Worm (Caenorhabditis elegans) whole organism, L1 larva: Measurements from ENCODE around the gene F01G12.18.

ENCODE experiments used
- ama-1 ChIP-seq: fragments of 150-350 bp; optimal IDR thresholded peaks from 2 replicates; lab custom pipeline; 2014
- dpl-1 ChIP-seq, 3 experiments: fragments of 150-350 bp in 2 of 3; sonication (generic microtip) in 1 of 3; optimal IDR thresholded peaks; 2 replicates each; lab custom pipeline; 2014 to 2017; ENCODE audit warnings: missing biosample characterization in 3 of 3, missing genetic modification characterization in 3 of 3, missing genetic modification reagents in 3 of 3
- fkh-10 ChIP-seq: sonication (generic microtip); optimal IDR thresholded peaks from 2 replicates; lab custom pipeline; 2017; ENCODE audit warnings: missing biosample characterization, missing genetic modification reagents, missing genetic modification characterization
- jun-1 ChIP-seq: fragments of 150-350 bp; optimal IDR thresholded peaks from 2 replicates; lab custom pipeline; 2014; ENCODE audit warnings: missing biosample characterization, missing genetic modification reagents, missing genetic modification characterization
- nhr-28 ChIP-seq: fragments of 150-350 bp; optimal IDR thresholded peaks from 2 replicates; lab custom pipeline; 2014; ENCODE audit warnings: missing biosample characterization, missing genetic modification characterization
- nhr-84 ChIP-seq: sonication (generic microtip); optimal IDR thresholded peaks from 2 replicates; lab custom pipeline; 2017; ENCODE audit warnings: missing biosample characterization, missing genetic modification characterization
- nhr-90 ChIP-seq: sonication (generic microtip); optimal IDR thresholded peaks from 2 replicates; lab custom pipeline; 2016; ENCODE audit warnings: mild to moderate bottlenecking, missing genetic modification characterization, missing compliant biosample characterization; ENCODE audit not compliant: poor library complexity
- skn-1 ChIP-seq: fragments of 150-350 bp; optimal IDR thresholded peaks from 2 replicates; lab custom pipeline; 2014; ENCODE audit warnings: missing biosample characterization, missing genetic modification characterization

ce11 chrX:16402787-16403186, 4.5 kb upstream of the F01G12.18 start:
- TF ChIP-seq nhr-84 (tag; lab: Kevin White, UChicago), result no peak
- no peak for TF ChIP-seq skn-1 (tag; lab: Kevin White, UChicago)
- no peak for TF ChIP-seq nhr-90 (tag; lab: Kevin White, UChicago)
- TF ChIP-seq jun-1 (tag; lab: Kevin White, UChicago), result no peak
- TF ChIP-seq nhr-28, result no peak
- no peak for TF ChIP-seq fkh-10 (GFP tag; lab: Kevin White, UChicago)
- TF ChIP-seq ama-1 (lab: Kevin White, UChicago), result no peak
- no peak for TF ChIP-seq dpl-1 (GFP tag; optimal IDR thresholded peaks at IDR 0.05; lab: Kevin White, UChicago)
